Fruit fly (Drosophila melanogaster): ENCODE data around the gene CG17597.

Gene CG17597

DNA sequence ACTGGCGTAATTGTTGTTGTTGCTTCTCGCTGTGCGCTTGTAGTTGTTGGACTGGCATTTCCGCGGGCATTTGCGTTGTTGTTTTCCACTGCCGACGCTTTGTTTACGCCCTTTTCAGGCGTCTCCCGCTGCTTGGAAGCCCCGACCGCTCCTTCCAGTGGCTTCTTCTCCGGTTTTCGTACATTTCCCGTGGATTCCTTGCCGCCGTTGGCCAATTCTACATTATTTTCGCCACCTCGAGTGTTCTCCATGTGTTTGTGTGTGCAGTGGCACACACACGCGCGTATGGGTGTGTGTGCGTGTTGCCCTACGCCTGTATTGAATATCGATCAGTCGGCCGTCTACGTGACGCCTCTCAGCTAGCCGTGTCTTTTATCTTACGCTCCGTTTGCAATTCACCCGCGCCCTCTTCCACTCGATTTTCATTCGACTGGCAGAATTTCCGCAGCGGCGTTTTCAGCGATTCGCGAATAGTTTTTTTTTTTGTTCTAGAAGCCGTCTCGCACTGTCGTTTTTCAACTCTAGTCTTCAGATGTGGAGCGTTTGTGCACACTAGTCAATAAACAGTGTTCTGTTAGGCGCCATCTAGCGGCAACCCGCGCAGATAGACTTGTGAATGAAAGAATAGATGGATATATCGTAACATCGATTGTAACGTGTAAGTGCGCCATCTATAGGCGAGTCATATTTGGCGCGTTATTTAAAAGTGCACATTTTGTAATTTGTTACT, 8.4 kb upstream of the CG17597 start, which contains the start of gene CG10600 (continued):
- peak; percentile 91 for TF ChIP-seq CG42726 (GFP tag; IDR thresholded peaks at IDR 0.05; ENCODE audit: partially characterized antibody)
- TF ChIP-seq CG11560 (tag; IDR thresholded peaks at IDR 0.05), result peak; percentile 83; the same call in 2 of the 3 replicates
- TF ChIP-seq ab (GFP tag; optimal IDR thresholded peaks at IDR 0.05), result no peak
- TF ChIP-seq CG7839 (tag; optimal IDR thresholded peaks at IDR 0.05), result peak; percentile 76
- TF ChIP-seq CG3065 (GFP tag; optimal IDR thresholded peaks at IDR 0.05), result peak; percentile 84
- TF ChIP-seq CkIIα-i1 (GFP tag; IDR thresholded peaks at IDR 0.05), result no peak
- peak; percentile 98 for TF ChIP-seq CG8290 (GFP tag; optimal IDR thresholded peaks at IDR 0.05)
- peak; percentile 75 to 95 for TF ChIP-seq CG8290 (tag; optimal IDR thresholded peaks at IDR 0.05)
- TF ChIP-seq Gsc (GFP tag; IDR thresholded peaks at IDR 0.05), result no peak
- peak; percentile 46 for TF ChIP-seq CG13775 (GFP tag; optimal IDR thresholded peaks at IDR 0.05)
- peak; percentile 31 for TF ChIP-seq en (GFP tag; optimal IDR thresholded peaks at IDR 0.05)
- TF ChIP-seq CG9437 (GFP tag; optimal IDR thresholded peaks at IDR 0.05), result peak; percentile 59
- TF ChIP-seq psq (GFP tag; optimal IDR thresholded peaks at IDR 0.05), result peak; percentile 69
- no peak for TF ChIP-seq eve (GFP tag; optimal IDR thresholded peaks at IDR 0.05)
- peak; percentile 53 for TF ChIP-seq Hmx (GFP tag; optimal IDR thresholded peaks at IDR 0.05)
- TF ChIP-seq Stat92E (GFP tag; optimal IDR thresholded peaks at IDR 0.05), result peak in 1 of 3 experiments; percentile 82
- TF ChIP-seq h (optimal IDR thresholded peaks at IDR 0.05), result no peak
- TF ChIP-seq CG10431 (GFP tag; optimal IDR thresholded peaks at IDR 0.05), result peak; percentile 35
- TF ChIP-seq ro (GFP tag; IDR thresholded peaks at IDR 0.05), result no peak
- TF ChIP-seq BtbVII (GFP tag; optimal IDR thresholded peaks at IDR 0.05), result peak; percentile 79
- peak; percentile 10 for TF ChIP-seq fd64A (GFP tag; optimal IDR thresholded peaks at IDR 0.05)
- no peak; the same call in 1 of the 2 replicates for TF ChIP-seq CG32767 (GFP tag; IDR thresholded peaks at IDR 0.05)
- peak; percentile 93 for TF ChIP-seq CG12659 (GFP tag; optimal IDR thresholded peaks at IDR 0.05)
- TF ChIP-seq CG11247 (GFP tag; IDR thresholded peaks at IDR 0.05), result peak; percentile 79
- no peak for TF ChIP-seq so (GFP tag; IDR thresholded peaks at IDR 0.05)
- peak; percentile 40 for TF ChIP-seq CG2875 (GFP tag; optimal IDR thresholded peaks at IDR 0.05)
- peak; percentile 49; the same call in 2 of the 3 replicates for TF ChIP-seq CG14050 (GFP tag; IDR thresholded peaks at IDR 0.05)
- peak; percentile 80 for TF ChIP-seq sug (tag; optimal IDR thresholded peaks at IDR 0.05)
- peak; percentile 69 for TF ChIP-seq grau (tag; optimal IDR thresholded peaks at IDR 0.05)
- TF ChIP-seq CG18764 (GFP tag; optimal IDR thresholded peaks at IDR 0.05), result peak; percentile 81
- peak; percentile 65 for TF ChIP-seq cwo (GFP tag; optimal IDR thresholded peaks at IDR 0.05)
- TF ChIP-seq CG17829 (tag; optimal IDR thresholded peaks at IDR 0.05), result peak; percentile 80
- peak; percentile 58 for TF ChIP-seq vnd (GFP tag; IDR thresholded peaks at IDR 0.05; ENCODE audit: partially characterized antibody)
- peak in 1 of 2 experiments; percentile 44 for TF ChIP-seq crp (GFP tag; optimal IDR thresholded peaks at IDR 0.05)
- TF ChIP-seq CG10979 (tag; optimal IDR thresholded peaks at IDR 0.05), result peak; percentile 50
- TF ChIP-seq Max (GFP tag; optimal IDR thresholded peaks at IDR 0.05), result peak; percentile 70
- peak; percentile 84 for TF ChIP-seq CG1647 (GFP tag; optimal IDR thresholded peaks at IDR 0.05)
- peak; percentile 77 for TF ChIP-seq HHEX (GFP tag; optimal IDR thresholded peaks at IDR 0.05)
- TF ChIP-seq tll (GFP tag; optimal IDR thresholded peaks at IDR 0.05), result no peak
- peak; percentile 33 for TF ChIP-seq CG12219 (GFP tag; optimal IDR thresholded peaks at IDR 0.05)
- peak; percentile 70 for TF ChIP-seq Fer3 (tag; optimal IDR thresholded peaks at IDR 0.05)
- TF ChIP-seq jing (GFP tag; optimal IDR thresholded peaks at IDR 0.05), result peak; percentile 13
- peak; percentile 91 for TF ChIP-seq B-H2 (GFP tag; optimal IDR thresholded peaks at IDR 0.05)
- TF ChIP-seq CG3407 (GFP tag; optimal IDR thresholded peaks at IDR 0.05), result peak; percentile 61
- peak; percentile 53; the same call in 1 of the 3 replicates for TF ChIP-seq H15 (GFP tag; IDR thresholded peaks at IDR 0.05)
- peak; percentile 75; the same call in 2 of the 3 replicates for TF ChIP-seq otp (GFP tag; IDR thresholded peaks at IDR 0.05)
- TF ChIP-seq E2f2 (GFP tag; IDR thresholded peaks at IDR 0.05), result peak; percentile 100
- TF ChIP-seq Hr3 (GFP tag; optimal IDR thresholded peaks at IDR 0.05), result peak; percentile 81
- peak; percentile 92 for TF ChIP-seq sob (GFP tag; IDR thresholded peaks at IDR 0.05)

Measured in whole organism, embryonic.